Worm (Caenorhabditis elegans) whole organism, L4 larva: Measurements from ENCODE around the gene oac-40.

Experiments
- cey-2 ChIP-seq: sonication (generic microtip); optimal IDR thresholded peaks from 3 replicates; lab custom pipeline; 2017; ENCODE audit warnings: missing genetic modification characterization, mild to moderate bottlenecking, missing compliant biosample characterization, antibody characterized with exemption, borderline replicate concordance; ENCODE audit not compliant: insufficient read depth
- egl-27 ChIP-seq: sonication (generic microtip); optimal IDR thresholded peaks from 3 replicates; lab custom pipeline; 2017; ENCODE audit warnings: missing biosample characterization, missing genetic modification reagents, missing genetic modification characterization
- jun-1 ChIP-seq: fragments of 150-350 bp; optimal IDR thresholded peaks from 2 replicates; lab custom pipeline; 2014; ENCODE audit warnings: missing biosample characterization, missing genetic modification reagents, missing genetic modification characterization
- nhr-237 ChIP-seq: sonication (generic microtip); optimal IDR thresholded peaks from 2 replicates; lab custom pipeline; 2017; ENCODE audit warnings: missing biosample characterization, missing genetic modification characterization
- nhr-25 ChIP-seq: sonication (generic microtip); optimal IDR thresholded peaks from 2 replicates; lab custom pipeline; 2017; ENCODE audit warnings: missing genetic modification characterization, mild to moderate bottlenecking, missing compliant biosample characterization, antibody characterized with exemption, moderate library complexity, borderline replicate concordance; ENCODE audit not compliant: insufficient read depth
- nhr-76 ChIP-seq: fragments of 150-350 bp; optimal IDR thresholded peaks from 2 replicates; lab custom pipeline; 2014; ENCODE audit warnings: missing biosample characterization, missing genetic modification characterization
- pha-4 ChIP-seq, 2 experiments: fragments of 150-350 bp in 1 of 2; fragments of 200-800 bp in 1 of 2; sonication (Bioruptor generic) in 1 of 2; IDR thresholded peaks in 1 of 2; optimal IDR thresholded peaks in 1 of 2; 2 replicates each; pipeline versions ENCODE4 v1.3.6 to Lab custom; 2014 to 2022; ENCODE audit warnings: missing genetic modification characterization in 2 of 2, missing genetic modification reagents in 2 of 2, missing biosample characterization in 1 of 2, missing compliant biosample characterization in 1 of 2
- spr-1 ChIP-seq: sonication (generic microtip); optimal IDR thresholded peaks from 2 replicates; lab custom pipeline; 2016; ENCODE audit warnings: mild to moderate bottlenecking, missing genetic modification characterization, missing compliant biosample characterization
- unc-130 ChIP-seq: sonication (generic microtip); optimal IDR thresholded peaks from 2 replicates; lab custom pipeline; 2016; ENCODE audit warnings: missing genetic modification reagents, missing genetic modification characterization, missing compliant biosample characterization
- zip-11 ChIP-seq: fragments of 200-800 bp; sonication (Bioruptor generic); IDR thresholded peaks from 2 replicates; pipeline ENCODE4 v1.3.6; 2022; ENCODE audit warnings: missing genetic modification characterization, missing compliant biosample characterization

- TF ChIP-seq egl-27 (tag; lab: Kevin White, UChicago), result no peak
- no peak for TF ChIP-seq zip-11 (GFP tag; lab: Robert Waterston, UW)
- no peak for TF ChIP-seq nhr-76 (tag; lab: Kevin White, UChicago)
- no peak for TF ChIP-seq nhr-25 (tag; lab: Kevin White, UChicago)
- no peak for TF ChIP-seq pha-4 (GFP tag; IDR thresholded peaks at IDR 0.05; lab: Robert Waterston, UW)
- no peak for TF ChIP-seq pha-4 (tag; optimal IDR thresholded peaks at IDR 0.05; lab: Kevin White, UChicago)
- TF ChIP-seq jun-1 (tag; lab: Kevin White, UChicago), result no peak
- TF ChIP-seq spr-1 (tag; lab: Kevin White, UChicago), result no peak
- TF ChIP-seq nhr-237 (tag; lab: Kevin White, UChicago), result no peak
- TF ChIP-seq cey-2, result no peak
- no peak for TF ChIP-seq unc-130 (GFP tag; lab: Kevin White, UChicago)
Observed at ce11 chrV:9009175-9009574, 7.4 kb upstream of the oac-40 start, which contains the start of gene srx-2.
